Fruit fly (Drosophila melanogaster) whole organism, pupa: Measurements from ENCODE around the gene Tengl1.

ENCODE experiments used
- CG10348 ChIP-seq: fragments of 200-800 bp; sonication (Bioruptor generic); IDR thresholded peaks from 2 replicates; pipeline ENCODE4 v1.3.6; 2022; ENCODE audit warnings: missing biosample characterization, missing genetic modification characterization
- CG12605 ChIP-seq: fragments of 200-800 bp; sonication (Bioruptor generic); IDR thresholded peaks from 2 replicates; pipeline ENCODE4 v1.3.6; 2022; ENCODE audit warnings: missing biosample characterization, missing genetic modification characterization
- CG13204 ChIP-seq: fragments of 200-800 bp; sonication (Bioruptor generic); optimal IDR thresholded peaks from 2 replicates; lab custom pipeline; 2018; ENCODE audit warnings: missing biosample characterization, mild to moderate bottlenecking, missing genetic modification characterization, moderate library complexity
- CG14655 ChIP-seq: fragments of 200-800 bp; sonication (Bioruptor generic); optimal IDR thresholded peaks from 3 replicates; lab custom pipeline; 2017; ENCODE audit warnings: mild to moderate bottlenecking, missing biosample characterization, missing genetic modification reagents, missing genetic modification characterization
- CG15710 ChIP-seq: fragments of 200-800 bp; sonication (Bioruptor generic); optimal IDR thresholded peaks from 2 replicates; lab custom pipeline; 2018; ENCODE audit warnings: missing biosample characterization, mild to moderate bottlenecking, missing genetic modification characterization, moderate library complexity
- CG17806 ChIP-seq: fragments of 200-800 bp; sonication (Bioruptor generic); optimal IDR thresholded peaks from 2 replicates; lab custom pipeline; 2018; ENCODE audit warnings: missing biosample characterization, mild to moderate bottlenecking, missing genetic modification characterization, moderate library complexity
- CG32121 ChIP-seq: fragments of 200-800 bp; sonication (Bioruptor generic); IDR thresholded peaks from 2 replicates; pipeline ENCODE4 v1.3.6; 2022; ENCODE audit warnings: missing biosample characterization, missing genetic modification characterization
- CG34367 ChIP-seq: fragments of 200-800 bp; sonication (Bioruptor generic); optimal IDR thresholded peaks from 2 replicates; lab custom pipeline; 2018; ENCODE audit warnings: missing biosample characterization, mild to moderate bottlenecking, missing genetic modification characterization
- CG4496 ChIP-seq: fragments of 200-800 bp; sonication (Bioruptor generic); IDR thresholded peaks from 3 replicates; pipeline ENCODE4 v1.3.6; 2022; ENCODE audit warnings: missing biosample characterization, missing genetic modification characterization
- CG8159 ChIP-seq: fragments of 200-800 bp; sonication (Bioruptor generic); optimal IDR thresholded peaks from 3 replicates; lab custom pipeline; 2018; ENCODE audit warnings: missing biosample characterization, mild to moderate bottlenecking, missing genetic modification characterization, moderate library complexity
- CG8301 ChIP-seq: fragments of 200-800 bp; sonication (Bioruptor generic); optimal IDR thresholded peaks from 2 replicates; lab custom pipeline; 2018; ENCODE audit warnings: missing biosample characterization, mild to moderate bottlenecking, missing genetic modification characterization
- CG9948 ChIP-seq: fragments of 200-800 bp; sonication (Bioruptor generic); optimal IDR thresholded peaks from 2 replicates; lab custom pipeline; 2018; ENCODE audit warnings: missing biosample characterization, mild to moderate bottlenecking, missing genetic modification characterization, moderate library complexity
- D1 ChIP-seq: fragments of 200-800 bp; sonication (Bioruptor generic); optimal IDR thresholded peaks from 2 replicates; lab custom pipeline; 2018; ENCODE audit warnings: missing biosample characterization, mild to moderate bottlenecking, missing genetic modification characterization, moderate library complexity
- EcR ChIP-seq: fragments of 200-800 bp; sonication (Bioruptor generic); optimal IDR thresholded peaks from 3 replicates; lab custom pipeline; 2019; ENCODE audit warnings: missing biosample characterization, missing genetic modification characterization, mild to moderate bottlenecking, moderate library complexity, missing genetic modification reagents
- Ets98B ChIP-seq: fragments of 200-800 bp; sonication (Bioruptor generic); IDR thresholded peaks from 2 replicates; pipeline ENCODE4 v1.3.6; 2022; ENCODE audit warnings: missing biosample characterization, missing genetic modification characterization
- Pif1A ChIP-seq: fragments of 200-800 bp; sonication (Bioruptor generic); optimal IDR thresholded peaks from 3 replicates; lab custom pipeline; 2016; ENCODE audit warnings: missing biosample characterization, missing genetic modification characterization
- Pif1B ChIP-seq: fragments of 200-800 bp; sonication (Bioruptor generic); optimal IDR thresholded peaks from 3 replicates; lab custom pipeline; 2016; ENCODE audit warnings: missing biosample characterization, missing genetic modification characterization
- Snoo ChIP-seq: fragments of 200-800 bp; sonication (Bioruptor generic); optimal IDR thresholded peaks from 3 replicates; lab custom pipeline; 2017; ENCODE audit warnings: missing biosample characterization, mild to moderate bottlenecking, missing genetic modification characterization, inconsistent platforms
- fd96Ca ChIP-seq: fragments of 200-800 bp; sonication (Bioruptor generic); IDR thresholded peaks from 3 replicates; pipeline ENCODE4 v1.3.6; 2022; ENCODE audit warnings: missing biosample characterization, missing genetic modification characterization
- gl ChIP-seq: fragments of 200-800 bp; sonication (Bioruptor generic); optimal IDR thresholded peaks from 2 replicates; lab custom pipeline; 2018; ENCODE audit warnings: missing biosample characterization, mild to moderate bottlenecking, missing genetic modification characterization
- rn ChIP-seq: fragments of 200-800 bp; sonication (Bioruptor generic); IDR thresholded peaks from 2 replicates; pipeline ENCODE4 v1.3.6; 2022; ENCODE audit warnings: missing biosample characterization, missing genetic modification characterization

Tengl1 gene

dm6 chr2L:2254950-2255349 is 14.6 kb upstream of the Tengl1 start, which contains the start of gene Send1:
TSS of gene Send1 (minus strand) at chr2L:2255050.
- TF ChIP-seq CG34367 (no peak), CG14655 (GFP tag; lab: Kevin White, UChicago) (no peak)

DNA sequence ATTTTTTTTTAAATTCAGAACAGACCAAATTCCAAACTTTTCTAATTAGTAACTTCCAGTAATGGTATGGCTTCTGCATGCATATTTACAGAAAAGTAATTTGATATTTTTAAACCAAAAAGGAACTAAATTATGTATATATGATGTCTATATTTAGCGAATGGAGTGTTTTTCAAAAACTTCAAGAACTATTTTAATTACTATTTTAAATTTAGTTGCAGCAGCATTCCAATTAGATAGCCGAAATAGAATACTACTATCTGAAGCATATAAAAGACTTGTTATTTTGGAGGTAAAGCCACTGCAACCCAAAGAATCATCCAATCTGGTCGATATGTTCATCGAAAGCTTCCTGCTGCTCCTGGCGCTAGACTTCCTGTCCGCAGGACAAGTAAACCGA is 12.4 kb upstream of the Tengl1 start, which contains the start of gene CG17234:
CG17234 (plus strand) TSS at position 301 of the 400 bp plus-strand sequence.
- TF ChIP-seq CG14655 (GFP tag; lab: Kevin White, UChicago) (no peak), fd96Ca (GFP tag; lab: Robert Waterston, UW) (no peak), CG12605 (no peak), CG32121 (GFP tag; lab: Robert Waterston, UW) (no peak), CG8301 (tag; lab: Kevin White, UChicago) (no peak), CG8159 (tag; lab: Kevin White, UChicago) (no peak), CG34367 (no peak), CG4496 (GFP tag; lab: Robert Waterston, UW) (no peak), rn (no peak), Snoo (tag; lab: Kevin White, UChicago) (no peak), D1 (tag; lab: Kevin White, UChicago) (no peak), CG17806 (tag; lab: Kevin White, UChicago) (no peak), Ets98B (GFP tag; lab: Robert Waterston, UW) (no peak), CG13204 (GFP tag; lab: Kevin White, UChicago) (no peak)

DNA sequence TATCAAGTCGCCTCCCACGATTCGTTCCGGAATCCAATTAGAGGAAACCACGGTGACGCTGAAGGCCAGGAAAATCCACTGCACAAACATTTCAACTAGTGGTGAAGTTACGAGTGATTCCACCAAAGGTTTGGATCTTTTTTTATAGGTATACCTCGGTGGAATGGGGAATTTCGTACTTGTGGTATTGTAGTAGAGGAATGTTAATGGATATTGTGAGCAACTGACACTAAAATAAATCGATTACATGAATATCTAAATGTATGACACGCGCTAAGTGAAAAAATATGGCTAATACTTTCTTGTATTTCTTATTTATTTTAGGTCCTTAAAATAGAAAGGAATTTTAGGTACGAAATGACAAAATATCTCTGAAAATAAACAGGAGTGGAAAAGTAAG is 11.8 kb upstream of the Tengl1 start, which contains the start of gene CG17239:
CG17239 (minus strand) TSS at position 101 of the 400 bp plus-strand sequence.
- TF ChIP-seq CG9948 (tag; lab: Kevin White, UChicago), result no peak
- no peak for TF ChIP-seq fd96Ca (GFP tag; lab: Robert Waterston, UW)
- TF ChIP-seq Pif1A, result no peak
- no peak for TF ChIP-seq rn
- no peak for TF ChIP-seq CG32121 (GFP tag; lab: Robert Waterston, UW)
- no peak for TF ChIP-seq Pif1B (GFP tag; lab: Kevin White, UChicago)
- no peak for TF ChIP-seq CG13204 (GFP tag; lab: Kevin White, UChicago)
- no peak for TF ChIP-seq CG17806 (tag; lab: Kevin White, UChicago)
- TF ChIP-seq CG10348 (GFP tag; lab: Robert Waterston, UW), result no peak
- no peak for TF ChIP-seq EcR
- TF ChIP-seq Ets98B (GFP tag; lab: Robert Waterston, UW), result no peak
- TF ChIP-seq gl (tag; lab: Kevin White, UChicago), result no peak
- TF ChIP-seq CG8159 (tag; lab: Kevin White, UChicago), result no peak
- TF ChIP-seq CG8301 (tag; lab: Kevin White, UChicago), result no peak
- no peak for TF ChIP-seq Snoo (tag; lab: Kevin White, UChicago)
- no peak for TF ChIP-seq CG4496 (GFP tag; lab: Robert Waterston, UW)
- TF ChIP-seq D1 (tag; lab: Kevin White, UChicago), result no peak
- no peak for TF ChIP-seq CG14655 (GFP tag; lab: Kevin White, UChicago)

dm6 chr2L:2251175-2251574 is 10.8 kb upstream of the Tengl1 start, which contains the start of gene Ser12:
TSS of gene Ser12 (minus strand) at chr2L:2251275.
- TF ChIP-seq CG10348 (GFP tag; lab: Robert Waterston, UW) (no peak), Pif1A (no peak), Snoo (tag; lab: Kevin White, UChicago) (no peak), CG8301 (tag; lab: Kevin White, UChicago) (no peak), CG34367 (no peak), CG17806 (tag; lab: Kevin White, UChicago) (no peak), fd96Ca (GFP tag; lab: Robert Waterston, UW) (no peak), CG13204 (GFP tag; lab: Kevin White, UChicago) (no peak), CG12605 (no peak), rn (no peak), CG14655 (GFP tag; lab: Kevin White, UChicago) (no peak), CG8159 (tag; lab: Kevin White, UChicago) (no peak), CG9948 (tag; lab: Kevin White, UChicago) (no peak)
- TF ChIP-seq, all 21 proteins: peak for 0

DNA sequence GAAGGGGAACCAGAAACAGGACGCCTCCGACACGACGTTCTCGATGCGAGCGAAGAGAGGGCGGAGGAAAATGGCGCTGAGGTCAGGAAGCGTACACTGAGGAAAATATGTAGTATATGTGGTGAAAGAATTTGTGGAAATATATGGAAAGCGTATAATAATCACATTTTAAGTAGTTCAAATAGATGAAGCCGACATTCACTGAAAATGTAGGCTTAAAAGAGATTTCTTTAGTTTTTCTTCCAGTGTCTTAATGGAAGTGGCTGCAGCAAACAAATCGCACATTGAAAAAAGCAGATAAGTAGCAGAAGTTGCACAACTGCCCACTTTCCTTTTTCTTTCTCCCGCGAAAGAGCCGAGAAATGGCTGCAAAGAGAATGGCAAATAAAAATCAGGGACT is 9.2 kb upstream of the Tengl1 start:
- TF ChIP-seq fd96Ca (GFP tag; lab: Robert Waterston, UW) (0 out of 3 replicates have a peak, but pooled peaks have one; percentile 25), CG8159 (tag; lab: Kevin White, UChicago) (peak; percentile 36), CG4496 (GFP tag; lab: Robert Waterston, UW) (no peak)

DNA sequence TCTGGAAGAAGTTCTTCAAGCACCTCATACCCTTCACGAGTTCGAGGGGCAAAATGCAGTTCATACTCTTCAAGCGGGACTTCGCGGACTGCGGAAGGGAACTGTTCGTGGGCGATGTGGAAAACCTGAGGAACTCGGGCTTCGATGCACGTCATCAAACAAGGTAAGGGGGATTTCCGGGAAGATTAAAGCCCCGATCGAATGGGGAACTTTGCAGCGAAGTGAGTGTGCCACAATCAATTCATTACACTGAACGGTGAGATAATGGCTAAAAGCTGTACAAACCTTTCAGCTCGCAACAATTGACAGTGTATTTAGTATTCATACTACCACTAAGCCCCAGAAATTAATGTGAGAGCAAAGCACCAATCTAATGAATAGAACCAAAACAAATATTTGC is 2.4 kb upstream of the Tengl1 start:
- TF ChIP-seq fd96Ca (GFP tag; lab: Robert Waterston, UW), result no peak
- no peak for TF ChIP-seq CG34367
- no peak for TF ChIP-seq CG8159 (tag; lab: Kevin White, UChicago)
- no peak for TF ChIP-seq CG14655 (GFP tag; lab: Kevin White, UChicago)
- TF ChIP-seq Pif1A, result no peak
- no peak for TF ChIP-seq CG9948 (tag; lab: Kevin White, UChicago)

DNA sequence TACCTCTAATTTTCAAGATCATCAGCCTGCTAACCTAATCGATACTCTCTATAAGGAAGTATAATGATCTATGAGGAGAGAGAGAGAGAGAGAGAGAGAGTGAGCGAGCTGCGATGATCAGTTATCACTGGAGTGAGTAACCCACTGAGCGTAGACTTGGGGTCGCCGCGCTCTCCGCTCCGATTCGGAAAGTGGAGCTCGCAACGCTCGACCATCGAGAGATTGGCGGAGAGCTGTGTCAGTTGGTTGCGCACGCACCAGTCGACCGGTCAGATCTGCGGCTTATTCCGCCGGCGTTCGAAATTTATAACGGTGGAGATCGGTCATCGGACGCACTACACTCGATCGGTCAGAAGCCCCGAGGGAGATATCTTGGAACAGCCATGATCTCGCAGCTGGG is 1.7 kb upstream of the Tengl1 start, which contains the start of gene CG4267:
CG4267 (plus strand) TSS at position 240 of the 400 bp plus-strand sequence.
- peak; percentile 20; the same call in 1 of the 2 replicates for TF ChIP-seq Ets98B (GFP tag; lab: Robert Waterston, UW)
- TF ChIP-seq CG32121 (GFP tag; lab: Robert Waterston, UW), result 0 out of 2 replicates have a peak, but pooled peaks have one; percentile 12
- no peak for TF ChIP-seq D1 (tag; lab: Kevin White, UChicago)
- no peak for TF ChIP-seq Pif1B (GFP tag; lab: Kevin White, UChicago)
- peak; percentile 52; the same call in 1 of the 3 replicates for TF ChIP-seq fd96Ca (GFP tag; lab: Robert Waterston, UW)
- no peak for TF ChIP-seq CG8301 (tag; lab: Kevin White, UChicago)
- peak; percentile 74 for TF ChIP-seq EcR
- peak; percentile 67 for TF ChIP-seq CG4496 (GFP tag; lab: Robert Waterston, UW)
- no peak for TF ChIP-seq CG34367
- TF ChIP-seq CG9948 (tag; lab: Kevin White, UChicago), result no peak
- TF ChIP-seq gl (tag; lab: Kevin White, UChicago), result no peak
- TF ChIP-seq CG10348 (GFP tag; lab: Robert Waterston, UW), result 0 out of 2 replicates have a peak, but pooled peaks have one; percentile 23
- TF ChIP-seq CG12605, result no peak
- no peak for TF ChIP-seq CG15710 (tag; lab: Kevin White, UChicago)
- TF ChIP-seq CG17806 (tag; lab: Kevin White, UChicago), result no peak
- no peak for TF ChIP-seq CG14655 (GFP tag; lab: Kevin White, UChicago)
- TF ChIP-seq Snoo (tag; lab: Kevin White, UChicago), result no peak
